Fruit fly (Drosophila melanogaster): Measurements from ENCODE around the gene CG14667.

CG14667 gene

DNA sequence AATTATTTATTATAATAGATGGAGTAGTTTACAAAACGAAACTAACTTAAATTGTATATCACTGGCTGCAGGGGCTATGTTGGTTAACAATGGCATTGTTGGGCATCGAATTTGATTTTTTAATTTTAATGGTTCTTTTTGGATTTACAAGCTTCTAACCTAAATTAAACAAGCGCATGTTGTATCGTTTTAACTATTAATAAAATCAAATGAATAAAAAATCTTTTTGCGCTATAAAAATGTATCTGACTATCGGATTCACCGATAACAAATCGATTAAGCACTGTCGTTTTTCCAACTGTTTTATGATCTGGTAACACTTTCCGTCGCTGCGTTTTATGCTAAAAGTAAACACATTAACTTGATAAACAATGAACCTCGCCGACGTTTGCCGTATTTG lies at the start of gene CG14667, which contains the start of gene hd:
Gene CG14667 (plus strand): TSS at position 303 of the 400 bp plus-strand sequence.
Gene hd (minus strand): TSS at position 243 of the 400 bp plus-strand sequence.
- no peak for TF ChIP-seq ey (GFP tag; optimal IDR thresholded peaks at IDR 0.05)
- no peak for TF ChIP-seq Vsx2 (GFP tag; optimal IDR thresholded peaks at IDR 0.05; ENCODE audit: partially characterized antibody)
- no peak for TF ChIP-seq Hr78 (GFP tag; optimal IDR thresholded peaks at IDR 0.05)
- TF ChIP-seq OdsH (GFP tag; optimal IDR thresholded peaks at IDR 0.05), result no peak
- no peak for TF ChIP-seq Dif (GFP tag; optimal IDR thresholded peaks at IDR 0.05; ENCODE audit: partially characterized antibody)
- TF ChIP-seq sv (GFP tag; optimal IDR thresholded peaks at IDR 0.05), result no peak
- TF ChIP-seq lola (GFP tag; optimal IDR thresholded peaks at IDR 0.05), result no peak
- no peak for TF ChIP-seq usp (GFP tag; optimal IDR thresholded peaks at IDR 0.05)
- no peak for TF ChIP-seq fru (GFP tag; optimal IDR thresholded peaks at IDR 0.05)
- no peak for TF ChIP-seq foxo (GFP tag; optimal IDR thresholded peaks at IDR 0.05)
- no peak for TF ChIP-seq CG32264 (GFP tag; optimal IDR thresholded peaks at IDR 0.05)
- no peak for TF ChIP-seq CrebA (GFP tag; optimal IDR thresholded peaks at IDR 0.05; ENCODE audit: borderline replicate concordance)

DNA sequence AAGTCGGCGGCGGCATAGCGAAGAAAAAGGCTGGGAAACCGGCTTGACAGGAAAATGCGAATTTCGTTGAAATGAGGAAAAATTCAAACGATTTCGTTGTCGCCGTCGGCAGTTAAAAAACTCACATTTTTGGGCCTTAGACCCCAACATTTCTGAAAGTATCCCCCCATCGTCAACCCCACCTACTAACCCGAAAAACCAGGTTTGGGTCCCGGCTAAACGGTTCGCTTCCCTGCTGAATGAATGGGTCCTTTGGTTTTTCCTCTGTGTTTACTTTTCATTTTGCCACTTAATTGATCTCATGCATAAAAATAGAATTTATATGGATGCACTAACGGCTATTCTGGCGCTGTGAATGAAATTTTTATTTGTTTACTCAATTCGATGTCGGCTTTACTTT lies 48.7 kb upstream of the CG14667 start:
- no peak for TF ChIP-seq dmrt93B (GFP tag; optimal IDR thresholded peaks at IDR 0.05)
- TF ChIP-seq usp (GFP tag; optimal IDR thresholded peaks at IDR 0.05), result no peak
- TF ChIP-seq Sp1 (GFP tag; optimal IDR thresholded peaks at IDR 0.05), result no peak
- no peak for TF ChIP-seq lola (GFP tag; optimal IDR thresholded peaks at IDR 0.05)
- TF ChIP-seq sv (GFP tag; optimal IDR thresholded peaks at IDR 0.05), result no peak
- no peak for TF ChIP-seq sage (GFP tag; optimal IDR thresholded peaks at IDR 0.05)
- TF ChIP-seq psq (GFP tag; optimal IDR thresholded peaks at IDR 0.05), result no peak
- TF ChIP-seq Hnf4 (GFP tag; optimal IDR thresholded peaks at IDR 0.05), result no peak
- TF ChIP-seq Myc (optimal IDR thresholded peaks at IDR 0.05), result no peak
- TF ChIP-seq CG32264 (GFP tag; optimal IDR thresholded peaks at IDR 0.05), result no peak
- no peak for TF ChIP-seq rgr (GFP tag; optimal IDR thresholded peaks at IDR 0.05)
- no peak for TF ChIP-seq Hr78 (GFP tag; optimal IDR thresholded peaks at IDR 0.05)
- TF ChIP-seq N (GFP tag; optimal IDR thresholded peaks at IDR 0.05), result no peak
- no peak for TF ChIP-seq dsf (GFP tag; optimal IDR thresholded peaks at IDR 0.05; ENCODE audit: borderline replicate concordance)

DNA sequence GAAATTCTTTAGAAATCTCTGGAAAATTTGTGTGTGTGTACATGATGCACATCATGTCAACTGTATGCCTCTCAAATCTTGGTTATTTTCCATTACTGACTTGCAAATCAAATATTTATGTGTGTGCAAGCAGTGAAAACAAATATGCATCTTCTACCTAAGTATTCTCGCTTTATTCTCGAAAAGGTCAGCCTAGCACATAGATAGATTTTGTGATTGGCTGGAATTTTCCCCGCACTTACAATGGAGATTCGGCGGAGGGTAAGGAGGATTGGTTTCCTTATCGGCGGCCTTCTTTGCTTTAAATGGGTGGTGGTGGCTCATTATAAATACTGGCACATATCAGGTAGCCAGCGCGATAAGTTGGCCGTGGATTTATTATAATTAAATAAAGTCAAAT lies 46.9 kb upstream of the CG14667 start:
- no peak for TF ChIP-seq CG9705 (GFP tag; optimal IDR thresholded peaks at IDR 0.05)
- TF ChIP-seq woc (GFP tag; optimal IDR thresholded peaks at IDR 0.05), result no peak
- no peak for TF ChIP-seq tai (GFP tag; optimal IDR thresholded peaks at IDR 0.05)

DNA sequence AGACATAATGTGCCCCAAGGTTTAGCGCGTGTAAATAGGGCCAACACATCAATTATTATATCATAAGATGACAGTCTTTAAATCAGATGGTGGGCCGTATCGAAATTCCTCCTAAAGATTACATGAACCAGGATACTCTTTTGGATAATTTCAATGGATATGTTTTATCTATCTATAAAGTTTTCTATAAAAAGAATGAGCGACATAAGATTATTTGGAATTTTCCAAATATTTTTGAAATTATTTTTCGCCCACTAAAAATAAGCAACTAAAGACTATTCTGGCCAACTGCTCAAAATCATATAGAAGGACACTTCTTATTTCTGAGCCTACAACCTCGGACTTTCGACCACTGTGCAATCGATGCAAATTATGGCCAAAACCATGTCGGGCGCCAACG lies 44.5 kb upstream of the CG14667 start:
- TF ChIP-seq Jra (GFP tag; optimal IDR thresholded peaks at IDR 0.05) (no peak), psq (GFP tag; optimal IDR thresholded peaks at IDR 0.05) (peak; percentile 4), h (GFP tag; optimal IDR thresholded peaks at IDR 0.05) (peak; percentile 5), CG9705 (GFP tag; optimal IDR thresholded peaks at IDR 0.05) (no peak), brk (GFP tag; optimal IDR thresholded peaks at IDR 0.05) (no peak), foxo (GFP tag; optimal IDR thresholded peaks at IDR 0.05) (peak in 1 of 2 experiments; percentile 41), woc (GFP tag; optimal IDR thresholded peaks at IDR 0.05) (peak; percentile 26), fru (GFP tag; optimal IDR thresholded peaks at IDR 0.05) (peak; percentile 38), br (GFP tag; optimal IDR thresholded peaks at IDR 0.05) (peak; percentile 17)

DNA sequence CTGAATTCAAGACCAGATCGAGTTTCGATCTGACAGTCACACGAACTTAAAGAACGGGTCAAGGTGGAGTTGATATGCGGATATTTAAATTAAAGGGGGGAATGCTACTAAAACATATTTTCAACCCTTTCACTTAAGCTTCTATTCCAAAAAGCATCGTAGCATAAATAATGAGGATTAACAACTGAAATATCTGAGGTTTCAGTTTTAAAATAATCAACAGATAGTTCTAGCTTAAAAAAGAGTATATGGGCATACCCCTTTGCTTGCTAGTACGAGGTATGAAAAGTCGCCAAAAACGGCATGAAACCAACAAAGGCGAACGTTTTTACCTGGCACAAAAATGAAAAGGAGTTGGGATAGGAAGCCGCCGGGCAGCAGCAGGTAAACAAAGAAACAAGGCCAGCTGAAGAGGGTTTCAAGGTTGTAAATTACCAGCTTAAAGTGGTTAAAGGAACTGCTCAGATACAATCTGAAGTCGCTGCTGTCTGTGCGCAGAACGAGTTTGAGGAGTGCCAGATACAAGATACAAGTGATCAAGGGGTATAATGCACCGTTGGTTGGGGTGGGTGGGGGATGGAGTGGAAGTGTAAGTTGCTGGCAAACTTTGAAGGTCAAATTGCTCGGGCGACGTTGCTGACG lies 42.9 kb upstream of the CG14667 start:
- peak; percentile 66 for TF ChIP-seq rgr (GFP tag; optimal IDR thresholded peaks at IDR 0.05)
- TF ChIP-seq Rel (GFP tag; optimal IDR thresholded peaks at IDR 0.05), result peak; percentile 55
- no peak for TF ChIP-seq Rel (tag; optimal IDR thresholded peaks at IDR 0.05)
- no peak for TF ChIP-seq Abd-B (GFP tag; optimal IDR thresholded peaks at IDR 0.05)
- no peak for TF ChIP-seq Hr83 (GFP tag; optimal IDR thresholded peaks at IDR 0.05; ENCODE audit: poor library complexity, severe bottlenecking)
- no peak for TF ChIP-seq usp (GFP tag; optimal IDR thresholded peaks at IDR 0.05)
- no peak for TF ChIP-seq jim (GFP tag; optimal IDR thresholded peaks at IDR 0.05)
- TF ChIP-seq pan (optimal IDR thresholded peaks at IDR 0.05), result no peak
- no peak for TF ChIP-seq Dfd (GFP tag; optimal IDR thresholded peaks at IDR 0.05)
- no peak for TF ChIP-seq tai (GFP tag; optimal IDR thresholded peaks at IDR 0.05)
- TF ChIP-seq dsf (GFP tag; optimal IDR thresholded peaks at IDR 0.05; ENCODE audit: borderline replicate concordance), result no peak
- no peak for TF ChIP-seq N (GFP tag; optimal IDR thresholded peaks at IDR 0.05)
- no peak for TF ChIP-seq CrebA (GFP tag; optimal IDR thresholded peaks at IDR 0.05; ENCODE audit: borderline replicate concordance)
- TF ChIP-seq OdsH (GFP tag; optimal IDR thresholded peaks at IDR 0.05), result peak; percentile 66
- TF ChIP-seq woc (GFP tag; optimal IDR thresholded peaks at IDR 0.05), result peak; percentile 79
- TF ChIP-seq sage (GFP tag; optimal IDR thresholded peaks at IDR 0.05), result no peak
- TF ChIP-seq Dif (GFP tag; optimal IDR thresholded peaks at IDR 0.05; ENCODE audit: partially characterized antibody), result no peak
- TF ChIP-seq Vsx2 (GFP tag; optimal IDR thresholded peaks at IDR 0.05; ENCODE audit: partially characterized antibody), result no peak
- TF ChIP-seq fru (GFP tag; optimal IDR thresholded peaks at IDR 0.05), result peak; percentile 76
- no peak for TF ChIP-seq Mio (GFP tag; optimal IDR thresholded peaks at IDR 0.05)
- TF ChIP-seq lola (GFP tag; optimal IDR thresholded peaks at IDR 0.05), result no peak
- TF ChIP-seq sv (GFP tag; optimal IDR thresholded peaks at IDR 0.05), result no peak
- TF ChIP-seq CG32264 (GFP tag; optimal IDR thresholded peaks at IDR 0.05), result no peak
- peak; percentile 37 for TF ChIP-seq Hnf4 (GFP tag; optimal IDR thresholded peaks at IDR 0.05)
- TF ChIP-seq Sp1 (GFP tag; optimal IDR thresholded peaks at IDR 0.05), result peak; percentile 33
- TF ChIP-seq psq (GFP tag; optimal IDR thresholded peaks at IDR 0.05), result peak; percentile 68
- peak; percentile 75 for TF ChIP-seq h (GFP tag; optimal IDR thresholded peaks at IDR 0.05)
- no peak for TF ChIP-seq Jra (GFP tag; optimal IDR thresholded peaks at IDR 0.05)
- TF ChIP-seq br (GFP tag; optimal IDR thresholded peaks at IDR 0.05), result peak; percentile 58
- no peak for TF ChIP-seq Myc (optimal IDR thresholded peaks at IDR 0.05)
- peak; percentile 26 for TF ChIP-seq dmrt93B (GFP tag; optimal IDR thresholded peaks at IDR 0.05)
- TF ChIP-seq CG9705 (GFP tag; optimal IDR thresholded peaks at IDR 0.05), result no peak
- TF ChIP-seq brk (GFP tag; optimal IDR thresholded peaks at IDR 0.05), result no peak
- TF ChIP-seq Hr78 (GFP tag; optimal IDR thresholded peaks at IDR 0.05), result no peak
- no peak for TF ChIP-seq GATAd (GFP tag; optimal IDR thresholded peaks at IDR 0.05)
